Fruit fly (Drosophila melanogaster) whole organism, embryonic: ENCODE data around the gene CG3544.
A peak's percentile ranks its signal among the peaks of the same experiment; 100 is the strongest.

ENCODE experiments used
- CG10431 ChIP-seq: fragments of 200-800 bp; sonication (Bioruptor generic); optimal IDR thresholded peaks from 3 replicates; lab custom pipeline; 2018; ENCODE audit warnings: missing biosample characterization, mild to moderate bottlenecking, missing genetic modification characterization
- CG10565 ChIP-seq: fragments of 200-800 bp; sonication (Bioruptor generic); optimal IDR thresholded peaks from 3 replicates; lab custom pipeline; 2016; ENCODE audit warnings: missing biosample characterization, mild to moderate bottlenecking, missing genetic modification characterization
- CG11504 ChIP-seq: fragments of 200-800 bp; sonication (Bioruptor generic); optimal IDR thresholded peaks from 3 replicates; lab custom pipeline; 2019; ENCODE audit warnings: missing biosample characterization, mild to moderate bottlenecking, missing genetic modification characterization, moderate library complexity
- CG11560 ChIP-seq: fragments of 200-800 bp; sonication (Bioruptor generic); IDR thresholded peaks from 3 replicates; pipeline ENCODE4 v1.3.6; 2022; ENCODE audit warnings: missing biosample characterization, missing genetic modification characterization
- CG12071 ChIP-seq: fragments of 200-800 bp; sonication (Bioruptor generic); optimal IDR thresholded peaks from 3 replicates; lab custom pipeline; 2018; ENCODE audit warnings: missing biosample characterization, mild to moderate bottlenecking, missing genetic modification characterization
- CG13287 ChIP-seq: fragments of 200-800 bp; sonication (Bioruptor generic); IDR thresholded peaks from 2 replicates; pipeline ENCODE4 v1.3.6; 2022; ENCODE audit warnings: missing biosample characterization, missing genetic modification characterization; ENCODE audit not compliant: partially characterized antibody
- CG13296 ChIP-seq: fragments of 200-800 bp; sonication (Bioruptor generic); optimal IDR thresholded peaks from 3 replicates; lab custom pipeline; 2018; ENCODE audit warnings: missing biosample characterization, mild to moderate bottlenecking, missing genetic modification characterization
- CG13624 ChIP-seq: fragments of 200-800 bp; sonication (Bioruptor generic); optimal IDR thresholded peaks from 2 replicates; lab custom pipeline; 2016; ENCODE audit warnings: missing biosample characterization, missing genetic modification characterization
- CG14441 ChIP-seq: fragments of 200-800 bp; sonication (Bioruptor generic); IDR thresholded peaks from 2 replicates; pipeline ENCODE4 v1.3.6; 2022; ENCODE audit warnings: missing biosample characterization, missing genetic modification characterization
- CG14710 ChIP-seq: fragments of 200-800 bp; sonication (Bioruptor generic); optimal IDR thresholded peaks from 3 replicates; lab custom pipeline; 2019; ENCODE audit warnings: missing biosample characterization, mild to moderate bottlenecking, missing genetic modification characterization, moderate library complexity
- CG14860 ChIP-seq: fragments of 200-800 bp; sonication (Bioruptor generic); IDR thresholded peaks from 3 replicates; pipeline ENCODE4 v1.3.6; 2022; ENCODE audit warnings: missing biosample characterization, missing genetic modification characterization; ENCODE audit not compliant: partially characterized antibody
- CG15479 ChIP-seq: fragments of 200-800 bp; sonication (Bioruptor generic); optimal IDR thresholded peaks from 3 replicates; lab custom pipeline; 2019; ENCODE audit warnings: missing biosample characterization, mild to moderate bottlenecking, missing genetic modification characterization, moderate library complexity
- CG16779 ChIP-seq: fragments of 200-800 bp; sonication (Bioruptor generic); IDR thresholded peaks from 2 replicates; pipeline ENCODE4 v1.3.6; 2022; ENCODE audit warnings: missing biosample characterization, missing genetic modification characterization
- CG16813 ChIP-seq: fragments of 200-800 bp; sonication (Bioruptor generic); IDR thresholded peaks from 3 replicates; pipeline ENCODE4 v1.3.6; 2022; ENCODE audit warnings: missing biosample characterization, missing genetic modification characterization; ENCODE audit not compliant: partially characterized antibody
- CG17186 ChIP-seq: fragments of 200-800 bp; sonication (Bioruptor generic); optimal IDR thresholded peaks from 3 replicates; lab custom pipeline; 2017; ENCODE audit warnings: missing biosample characterization, missing genetic modification reagents, missing genetic modification characterization
- CG17385 ChIP-seq: fragments of 200-800 bp; sonication (Bioruptor generic); optimal IDR thresholded peaks from 3 replicates; lab custom pipeline; 2018; ENCODE audit warnings: missing biosample characterization, mild to moderate bottlenecking, missing genetic modification characterization
- CG17612 ChIP-seq: fragments of 200-800 bp; sonication (Bioruptor generic); IDR thresholded peaks from 2 replicates; pipeline ENCODE4 v1.3.6; 2022; ENCODE audit warnings: missing biosample characterization, missing genetic modification characterization
- CG2129 ChIP-seq: fragments of 200-800 bp; sonication (Bioruptor generic); IDR thresholded peaks from 2 replicates; pipeline ENCODE4 v1.3.6; 2022; ENCODE audit warnings: missing biosample characterization, missing genetic modification characterization; ENCODE audit not compliant: partially characterized antibody
- CG3163 ChIP-seq: fragments of 200-800 bp; sonication (Bioruptor generic); optimal IDR thresholded peaks from 3 replicates; lab custom pipeline; 2016; ENCODE audit warnings: missing biosample characterization, missing genetic modification characterization
- CG32532 ChIP-seq: fragments of 200-800 bp; sonication (Bioruptor generic); IDR thresholded peaks from 2 replicates; pipeline ENCODE4 v1.3.6; 2022; ENCODE audit warnings: missing biosample characterization, missing genetic modification characterization
- CG5245 ChIP-seq: fragments of 200-800 bp; sonication (Bioruptor generic); optimal IDR thresholded peaks from 3 replicates; lab custom pipeline; 2016; ENCODE audit warnings: missing biosample characterization, missing genetic modification characterization
- CG7928 ChIP-seq: fragments of 200-800 bp; sonication (Bioruptor generic); optimal IDR thresholded peaks from 2 replicates; lab custom pipeline; 2017; ENCODE audit warnings: missing biosample characterization, mild to moderate bottlenecking, missing genetic modification characterization
- D19B ChIP-seq: fragments of 200-800 bp; sonication (Bioruptor generic); optimal IDR thresholded peaks from 2 replicates; lab custom pipeline; 2017; ENCODE audit warnings: missing biosample characterization, mild to moderate bottlenecking, missing genetic modification characterization
- Dbx ChIP-seq: fragments of 200-800 bp; sonication (Bioruptor generic); IDR thresholded peaks from 3 replicates; pipeline ENCODE4 v1.3.6; 2022; ENCODE audit warnings: missing biosample characterization, missing genetic modification characterization
- Dref ChIP-seq: fragments of 200-800 bp; sonication (Bioruptor generic); IDR thresholded peaks from 2 replicates; pipeline ENCODE4 v1.3.6; 2022; ENCODE audit warnings: missing biosample characterization, missing genetic modification characterization
- E2f1 ChIP-seq: fragments of 200-800 bp; sonication (Bioruptor generic); IDR thresholded peaks from 2 replicates; pipeline ENCODE4 v1.3.6; 2022; ENCODE audit warnings: missing biosample characterization, missing genetic modification characterization
- Myb ChIP-seq: fragments of 200-800 bp; sonication (Bioruptor generic); optimal IDR thresholded peaks from 2 replicates; lab custom pipeline; 2016; ENCODE audit warnings: missing biosample characterization, missing genetic modification characterization
- NFAT ChIP-seq: fragments of 200-800 bp; sonication (Bioruptor generic); IDR thresholded peaks from 2 replicates; pipeline ENCODE4 v1.3.6; 2022; ENCODE audit warnings: missing biosample characterization, missing genetic modification characterization
- Opbp ChIP-seq: fragments of 200-800 bp; sonication (Bioruptor generic); IDR thresholded peaks from 3 replicates; pipeline ENCODE4 v1.3.6; 2022; ENCODE audit warnings: missing biosample characterization, missing genetic modification characterization; ENCODE audit not compliant: partially characterized antibody
- Side ChIP-seq: fragments of 200-800 bp; sonication (Bioruptor generic); optimal IDR thresholded peaks from 2 replicates; lab custom pipeline; 2016; ENCODE audit warnings: missing biosample characterization, missing genetic modification characterization
- bcd ChIP-seq: fragments of 200-800 bp; sonication (Bioruptor generic); optimal IDR thresholded peaks from 2 replicates; lab custom pipeline; 2017; ENCODE audit warnings: missing biosample characterization, mild to moderate bottlenecking, missing genetic modification characterization
- cad ChIP-seq: fragments of >200 bp; optimal IDR thresholded peaks from 2 replicates; lab custom pipeline; 2017; ENCODE audit warnings: missing biosample characterization, missing genetic modification characterization
- dati ChIP-seq: fragments of 200-800 bp; sonication (Bioruptor generic); IDR thresholded peaks from 2 replicates; pipeline ENCODE4 v1.3.6; 2022; ENCODE audit warnings: missing biosample characterization, missing genetic modification characterization
- ems ChIP-seq: fragments of 200-800 bp; sonication (Bioruptor generic); optimal IDR thresholded peaks from 3 replicates; lab custom pipeline; 2016; ENCODE audit warnings: missing biosample characterization, missing genetic modification characterization
- ewg ChIP-seq: fragments of 200-800 bp; sonication (Bioruptor generic); optimal IDR thresholded peaks from 3 replicates; lab custom pipeline; 2017; ENCODE audit warnings: mild to moderate bottlenecking, missing biosample characterization, missing genetic modification reagents, missing genetic modification characterization
- gcm ChIP-seq: fragments of 200-800 bp; sonication (Bioruptor generic); optimal IDR thresholded peaks from 2 replicates; lab custom pipeline; 2019; ENCODE audit warnings: missing biosample characterization, mild to moderate bottlenecking, missing genetic modification characterization, moderate library complexity
- grau ChIP-seq: fragments of 200-800 bp; optimal IDR thresholded peaks from 3 replicates; lab custom pipeline; 2019; ENCODE audit warnings: missing biosample characterization, mild to moderate bottlenecking, missing genetic modification characterization, moderate library complexity
- jigr1 ChIP-seq: fragments of 200-800 bp; sonication (Bioruptor generic); IDR thresholded peaks from 3 replicates; pipeline ENCODE4 v1.3.6; 2022; ENCODE audit warnings: missing biosample characterization, missing genetic modification characterization
- nom ChIP-seq: fragments of 200-800 bp; sonication (Bioruptor generic); optimal IDR thresholded peaks from 2 replicates; lab custom pipeline; 2017; ENCODE audit warnings: missing biosample characterization, missing genetic modification characterization, mild to moderate bottlenecking, moderate library complexity, missing genetic modification reagents
- psq ChIP-seq: fragments of 200-800 bp; sonication (Bioruptor generic); optimal IDR thresholded peaks from 2 replicates; lab custom pipeline; 2017; ENCODE audit warnings: missing biosample characterization, missing genetic modification characterization
- pzg ChIP-seq: fragments of 200-800 bp; sonication (Bioruptor generic); optimal IDR thresholded peaks from 3 replicates; lab custom pipeline; 2018; ENCODE audit warnings: missing biosample characterization, mild to moderate bottlenecking, missing genetic modification characterization, moderate library complexity
- ranshi ChIP-seq: fragments of 200-800 bp; sonication (Bioruptor generic); IDR thresholded peaks from 2 replicates; pipeline ENCODE4 v1.3.6; 2022; ENCODE audit warnings: missing biosample characterization, missing genetic modification characterization
- row ChIP-seq: fragments of 200-800 bp; sonication (Bioruptor generic); IDR thresholded peaks from 3 replicates; pipeline ENCODE4 v1.3.6; 2022; ENCODE audit warnings: missing biosample characterization, missing genetic modification characterization
- run ChIP-seq: fragments of 200-800 bp; sonication (Bioruptor generic); optimal IDR thresholded peaks from 3 replicates; lab custom pipeline; 2018; ENCODE audit warnings: missing biosample characterization, mild to moderate bottlenecking, missing genetic modification characterization
- scrt ChIP-seq: fragments of 200-800 bp; sonication (Bioruptor generic); optimal IDR thresholded peaks from 2 replicates; lab custom pipeline; 2018; ENCODE audit warnings: missing biosample characterization, mild to moderate bottlenecking, missing genetic modification characterization, moderate library complexity
- seq ChIP-seq: fragments of 200-800 bp; sonication (Bioruptor generic); IDR thresholded peaks from 2 replicates; pipeline ENCODE4 v1.3.6; 2022; ENCODE audit warnings: missing biosample characterization, missing genetic modification characterization
- slou ChIP-seq: fragments of 200-800 bp; sonication (Bioruptor generic); optimal IDR thresholded peaks from 3 replicates; lab custom pipeline; 2016; ENCODE audit warnings: missing biosample characterization, missing genetic modification characterization
- z ChIP-seq: fragments of 200-800 bp; sonication (Bioruptor generic); IDR thresholded peaks from 3 replicates; pipeline ENCODE4 v1.3.6; 2022; ENCODE audit warnings: missing biosample characterization, missing genetic modification characterization
- zen ChIP-seq: fragments of 200-800 bp; sonication (Bioruptor generic); optimal IDR thresholded peaks from 3 replicates; lab custom pipeline; 2018; ENCODE audit warnings: missing biosample characterization, mild to moderate bottlenecking, missing genetic modification characterization, moderate library complexity
- zfh1 ChIP-seq: fragments of 200-800 bp; sonication (Bioruptor generic); IDR thresholded peaks from 3 replicates; pipeline ENCODE4 v1.3.6; 2022; ENCODE audit warnings: missing biosample characterization, missing genetic modification characterization

Gene CG3544

dm6 chr2L:825768-826263 is 41.7 kb downstream of the CG3544 start, which contains the start of the genes CG3862 and dock:
TSS of gene CG3862 (minus strand) at chr2L:825861.
TSS of gene dock (plus strand) at chr2L:825969.
- TF ChIP-seq CG10431 (GFP tag; lab: Kevin White, UChicago) = peak; percentile 38
- TF ChIP-seq cad (GFP tag; lab: Kevin White, UChicago) = no peak
- peak; percentile 23 for TF ChIP-seq ewg
- peak; percentile 66 for TF ChIP-seq CG3163 (GFP tag; lab: Kevin White, UChicago)
- peak; percentile 94 for TF ChIP-seq CG16813
- no peak for TF ChIP-seq seq
- TF ChIP-seq CG14710 (tag; lab: Kevin White, UChicago) = peak; percentile 70
- TF ChIP-seq bcd (GFP tag; lab: Kevin White, UChicago) = peak; percentile 49
- TF ChIP-seq pzg (GFP tag; lab: Kevin White, UChicago) = peak; percentile 98
- peak; percentile 97 for TF ChIP-seq CG17186
- peak; percentile 97 for TF ChIP-seq Opbp (GFP tag; lab: Robert Waterston, UW)
- TF ChIP-seq NFAT (GFP tag; lab: Robert Waterston, UW) = peak; percentile 79; the same call in 1 of the 2 replicates
- TF ChIP-seq CG13624 (GFP tag; lab: Kevin White, UChicago) = peak; percentile 76
- TF ChIP-seq CG17612 = no peak
- peak; percentile 25 for TF ChIP-seq psq (GFP tag; lab: Kevin White, UChicago)
- no peak for TF ChIP-seq E2f1
- peak; percentile 100 for TF ChIP-seq Dref (GFP tag; lab: Robert Waterston, UW)
- TF ChIP-seq run (tag; lab: Kevin White, UChicago) = peak; percentile 68
- no peak for TF ChIP-seq dati (GFP tag; lab: Robert Waterston, UW)
- TF ChIP-seq ems (GFP tag; lab: Kevin White, UChicago) = peak; percentile 62
- TF ChIP-seq CG2129 (GFP tag; lab: Robert Waterston, UW) = peak; percentile 71
- TF ChIP-seq CG11560 = no peak
- peak; percentile 58 for TF ChIP-seq CG32532 (GFP tag; lab: Robert Waterston, UW)
- TF ChIP-seq CG13287 (GFP tag; lab: Robert Waterston, UW) = peak; percentile 96
- TF ChIP-seq Myb (GFP tag; lab: Kevin White, UChicago) = peak; percentile 76
- peak; percentile 88 for TF ChIP-seq CG7928
- peak; percentile 69 for TF ChIP-seq Dbx
- TF ChIP-seq CG14860 = peak; percentile 96
- TF ChIP-seq zen (tag; lab: Kevin White, UChicago) = peak; percentile 75
- TF ChIP-seq D19B (GFP tag; lab: Kevin White, UChicago) = no peak
- peak; percentile 15 for TF ChIP-seq CG15479
- peak; percentile 41 for TF ChIP-seq CG5245 (GFP tag; lab: Kevin White, UChicago)
- TF ChIP-seq z (GFP tag; lab: Robert Waterston, UW) = no peak
- TF ChIP-seq CG13296 (GFP tag; lab: Kevin White, UChicago) = peak; percentile 0
- TF ChIP-seq CG12071 (GFP tag; lab: Kevin White, UChicago) = peak; percentile 26
- peak; percentile 6 for TF ChIP-seq slou (GFP tag; lab: Kevin White, UChicago)
- no peak for TF ChIP-seq CG10565
- TF ChIP-seq zfh1 (GFP tag; lab: Robert Waterston, UW) = peak; percentile 61; the same call in 1 of the 3 replicates
- no peak for TF ChIP-seq jigr1 (GFP tag; lab: Robert Waterston, UW)
- TF ChIP-seq row (GFP tag; lab: Robert Waterston, UW) = peak; percentile 45; the same call in 2 of the 3 replicates
- peak; percentile 21 for TF ChIP-seq CG17385
- peak; percentile 68 for TF ChIP-seq nom (GFP tag; lab: Kevin White, UChicago)
- no peak for TF ChIP-seq CG16779 (GFP tag; lab: Robert Waterston, UW)
- TF ChIP-seq gcm (GFP tag; lab: Kevin White, UChicago) = peak; percentile 39
- peak; percentile 20 for TF ChIP-seq scrt (GFP tag; lab: Kevin White, UChicago)
- TF ChIP-seq grau (tag; lab: Kevin White, UChicago) = peak; percentile 36
- TF ChIP-seq ranshi (GFP tag; lab: Robert Waterston, UW) = peak; percentile 49; the same call in 1 of the 2 replicates
- TF ChIP-seq CG14441 (GFP tag; lab: Robert Waterston, UW) = no peak
- peak; percentile 35 for TF ChIP-seq Side
- TF ChIP-seq CG11504 (tag; lab: Kevin White, UChicago) = peak; percentile 40
